Worm (Caenorhabditis elegans) whole organism, L2 larva: ENCODE data around the gene sra-4.

Experiments used
- nhr-10 ChIP-seq: sonication (generic microtip); optimal IDR thresholded peaks from 2 replicates; lab custom pipeline; 2017; ENCODE audit warnings: missing biosample characterization, missing genetic modification characterization
- nhr-237 ChIP-seq: fragments of 150-350 bp; optimal IDR thresholded peaks from 2 replicates; lab custom pipeline; 2014; ENCODE audit warnings: missing biosample characterization, missing genetic modification characterization
- unc-39 ChIP-seq: fragments of 150-350 bp; optimal IDR thresholded peaks from 2 replicates; lab custom pipeline; 2014; ENCODE audit warnings: missing biosample characterization, missing genetic modification characterization

- TF ChIP-seq unc-39 (tag; lab: Kevin White, UChicago): no peak
- no peak for TF ChIP-seq nhr-237 (tag; lab: Kevin White, UChicago)
- TF ChIP-seq nhr-10 (tag; lab: Kevin White, UChicago): no peak
Measured at ce11 chrII:9521570-9521969, 21.1 kb downstream of the sra-4 start, which contains the start of gene sra-1.
